Worm (Caenorhabditis elegans) whole organism, L1 larva: ENCODE results near the gene ZK354.8.
"Not testable (repeated sequence)": the region's sequence is repeated elsewhere in the genome, so short reads cannot be mapped to it uniquely, and the experiment has no call there.

Experiments used
- C16A3.4 ChIP-seq: fragments of 150-350 bp; optimal IDR thresholded peaks from 2 replicates; lab custom pipeline; 2014; ENCODE audit warnings: missing biosample characterization, missing genetic modification characterization
- C34B4.2 ChIP-seq: sonication (generic microtip); optimal IDR thresholded peaks from 2 replicates; lab custom pipeline; 2017; ENCODE audit warnings: mild to moderate bottlenecking, missing genetic modification characterization, missing compliant biosample characterization
- aly-2 ChIP-seq: fragments of 150-350 bp; optimal IDR thresholded peaks from 2 replicates; lab custom pipeline; 2014; ENCODE audit warnings: missing biosample characterization, missing genetic modification characterization
- ama-1 ChIP-seq: fragments of 150-350 bp; optimal IDR thresholded peaks from 2 replicates; lab custom pipeline; 2014
- blmp-1 ChIP-seq: fragments of 150-350 bp; optimal IDR thresholded peaks from 2 replicates; lab custom pipeline; 2014; ENCODE audit warnings: missing biosample characterization, missing genetic modification characterization
- ceh-8 ChIP-seq: fragments of 200-800 bp; sonication (Bioruptor generic); optimal IDR thresholded peaks from 2 replicates; lab custom pipeline; 2018; ENCODE audit warnings: mild to moderate bottlenecking, missing genetic modification characterization, moderate library complexity, missing compliant biosample characterization
- ceh-88 ChIP-seq: fragments of 200-800 bp; sonication (Bioruptor generic); IDR thresholded peaks from 2 replicates; pipeline ENCODE4 v1.3.6; 2022; ENCODE audit warnings: missing genetic modification characterization, missing compliant biosample characterization
- ceh-90 ChIP-seq: sonication (generic microtip); optimal IDR thresholded peaks from 2 replicates; lab custom pipeline; 2016; ENCODE audit warnings: missing genetic modification characterization, missing compliant biosample characterization
- dpl-1 ChIP-seq, 3 experiments: fragments of 150-350 bp in 2 of 3; sonication (generic microtip) in 1 of 3; optimal IDR thresholded peaks; 2 replicates each; lab custom pipeline; 2014 to 2017; ENCODE audit warnings: missing biosample characterization in 3 of 3, missing genetic modification characterization in 3 of 3, missing genetic modification reagents in 3 of 3
- efl-1 ChIP-seq, 4 experiments: fragments of 150-350 bp; optimal IDR thresholded peaks in 3 of 4; peaks in 1 of 4; 1 replicate in 1 of 4; 2 replicates in 3 of 4; lab custom pipeline; 2014; ENCODE audit warnings: missing biosample characterization in 2 of 4, missing genetic modification characterization in 2 of 4, missing genetic modification reagents in 2 of 4
- efl-3 ChIP-seq: fragments of 200-800 bp; sonication (Bioruptor generic); optimal IDR thresholded peaks from 2 replicates; lab custom pipeline; 2018; ENCODE audit warnings: mild to moderate bottlenecking, missing genetic modification characterization, missing compliant biosample characterization
- elt-2 ChIP-seq: sonication (generic microtip); optimal IDR thresholded peaks from 2 replicates; lab custom pipeline; 2016; ENCODE audit warnings: missing genetic modification characterization, mild to moderate bottlenecking, inconsistent platforms, missing compliant biosample characterization, missing genetic modification reagents
- elt-3 ChIP-seq, 6 experiments: fragments of 150-350 bp in 1 of 6; sonication (generic microtip); optimal IDR thresholded peaks; 2 replicates each; lab custom pipeline; 2017 to 2018; ENCODE audit warnings: missing biosample characterization in 6 of 6, missing genetic modification characterization in 6 of 6, inconsistent platforms in 1 of 6
- ets-5 ChIP-seq: fragments of 200-800 bp; sonication (Bioruptor generic); IDR thresholded peaks from 2 replicates; pipeline ENCODE4 v1.3.6; 2022; ENCODE audit warnings: missing genetic modification characterization, missing compliant biosample characterization
- fkh-8 ChIP-seq: sonication (generic microtip); optimal IDR thresholded peaks from 2 replicates; lab custom pipeline; 2016; ENCODE audit warnings: mild to moderate bottlenecking, missing genetic modification characterization, missing compliant biosample characterization
- fos-1 ChIP-seq: fragments of 150-350 bp; optimal IDR thresholded peaks from 2 replicates; lab custom pipeline; 2014; ENCODE audit warnings: missing biosample characterization, missing genetic modification characterization
- grh-1 ChIP-seq: fragments of 200-800 bp; sonication (Bioruptor generic); IDR thresholded peaks from 2 replicates; pipeline ENCODE4 v1.3.6; 2022; ENCODE audit warnings: missing genetic modification reagents, missing genetic modification characterization, missing compliant biosample characterization
- hlh-17 ChIP-seq: fragments of 200-800 bp; sonication (Bioruptor generic); optimal IDR thresholded peaks from 2 replicates; lab custom pipeline; 2018; ENCODE audit warnings: missing genetic modification characterization, mild to moderate bottlenecking, missing compliant biosample characterization, moderate library complexity, borderline replicate concordance
- hpl-2 ChIP-seq: fragments of 150-350 bp; optimal IDR thresholded peaks from 2 replicates; lab custom pipeline; 2014; ENCODE audit warnings: missing biosample characterization, missing genetic modification reagents, missing genetic modification characterization
- irx-1 ChIP-seq: sonication (generic microtip); optimal IDR thresholded peaks from 2 replicates; lab custom pipeline; 2016; ENCODE audit warnings: missing genetic modification characterization, missing compliant biosample characterization
- lin-35 ChIP-seq, 2 experiments: fragments of 150-350 bp; optimal IDR thresholded peaks; 2 replicates each; lab custom pipeline; 2014; ENCODE audit warnings: missing biosample characterization in 2 of 2, missing genetic modification characterization in 2 of 2, missing genetic modification reagents in 2 of 2
- lin-39 ChIP-seq: fragments of 150-350 bp; optimal IDR thresholded peaks from 2 replicates; lab custom pipeline; 2014; ENCODE audit warnings: missing biosample characterization, missing genetic modification reagents, missing genetic modification characterization
- lir-3 ChIP-seq: sonication (generic microtip); optimal IDR thresholded peaks from 2 replicates; lab custom pipeline; 2016; ENCODE audit warnings: mild to moderate bottlenecking, missing genetic modification characterization, moderate library complexity, missing compliant biosample characterization; ENCODE audit not compliant: poor library complexity
- lsy-2 ChIP-seq, 2 experiments: fragments of 150-350 bp; optimal IDR thresholded peaks; 2 replicates each; lab custom pipeline; 2014; ENCODE audit warnings: missing biosample characterization in 2 of 2, missing genetic modification characterization in 2 of 2
- mab-9 ChIP-seq: fragments of 200-800 bp; sonication (Bioruptor generic); IDR thresholded peaks from 2 replicates; pipeline ENCODE4 v1.3.6; 2022; ENCODE audit warnings: missing genetic modification reagents, missing genetic modification characterization, missing compliant biosample characterization
- mep-1 ChIP-seq: fragments of 150-350 bp; optimal IDR thresholded peaks from 2 replicates; lab custom pipeline; 2014; ENCODE audit warnings: missing biosample characterization, missing genetic modification characterization
- nhr-19 ChIP-seq: fragments of 200-800 bp; sonication (Bioruptor generic); conservative IDR thresholded peaks from 2 replicates; pipeline ENCODE4 v1.3.6; 2022; ENCODE audit warnings: missing genetic modification characterization, missing compliant biosample characterization
- nhr-20 ChIP-seq: sonication (generic microtip); optimal IDR thresholded peaks from 2 replicates; lab custom pipeline; 2016; ENCODE audit warnings: mild to moderate bottlenecking, missing genetic modification characterization, missing compliant biosample characterization
- nhr-237 ChIP-seq: fragments of 150-350 bp; optimal IDR thresholded peaks from 2 replicates; lab custom pipeline; 2014; ENCODE audit warnings: missing biosample characterization, missing genetic modification characterization
- nhr-47 ChIP-seq: sonication (generic microtip); optimal IDR thresholded peaks from 2 replicates; lab custom pipeline; 2016; ENCODE audit warnings: mild to moderate bottlenecking, missing genetic modification characterization, moderate library complexity, missing compliant biosample characterization
- nhr-71 ChIP-seq: sonication (generic microtip); optimal IDR thresholded peaks from 2 replicates; lab custom pipeline; 2016; ENCODE audit warnings: mild to moderate bottlenecking, missing genetic modification characterization, moderate library complexity, missing compliant biosample characterization
- nhr-85 ChIP-seq: sonication (generic microtip); peaks from one replicate; lab custom pipeline; 2016; ENCODE audit warnings: missing genetic modification characterization, inconsistent platforms, missing compliant biosample characterization
- nhr-90 ChIP-seq: sonication (generic microtip); optimal IDR thresholded peaks from 2 replicates; lab custom pipeline; 2016; ENCODE audit warnings: mild to moderate bottlenecking, missing genetic modification characterization, missing compliant biosample characterization; ENCODE audit not compliant: poor library complexity
- pax-3 ChIP-seq: fragments of 200-800 bp; sonication (Bioruptor generic); optimal IDR thresholded peaks from 2 replicates; lab custom pipeline; 2018; ENCODE audit warnings: mild to moderate bottlenecking, missing genetic modification characterization, moderate library complexity, missing compliant biosample characterization
- snpc-4 ChIP-seq: fragments of 150-350 bp; optimal IDR thresholded peaks from 2 replicates; lab custom pipeline; 2014; ENCODE audit warnings: missing biosample characterization, missing genetic modification characterization
- snu-23 ChIP-seq: sonication (generic microtip); optimal IDR thresholded peaks from 2 replicates; lab custom pipeline; 2016; ENCODE audit warnings: missing genetic modification characterization, missing compliant biosample characterization
- swsn-7 ChIP-seq: sonication (generic microtip); optimal IDR thresholded peaks from 2 replicates; lab custom pipeline; 2016; ENCODE audit warnings: missing genetic modification characterization, missing compliant biosample characterization
- tbx-2 ChIP-seq: sonication (generic microtip); optimal IDR thresholded peaks from 2 replicates; lab custom pipeline; 2016; ENCODE audit warnings: missing genetic modification characterization, missing compliant biosample characterization
- unc-130 ChIP-seq: fragments of 150-350 bp; optimal IDR thresholded peaks from 2 replicates; lab custom pipeline; 2017; ENCODE audit warnings: missing biosample characterization, missing genetic modification characterization, inconsistent platforms
- xbp-1 ChIP-seq: sonication (generic microtip); optimal IDR thresholded peaks from 2 replicates; lab custom pipeline; 2016; ENCODE audit warnings: missing genetic modification characterization, missing compliant biosample characterization
- zag-1 ChIP-seq: fragments of 150-350 bp; optimal IDR thresholded peaks from 2 replicates; lab custom pipeline; 2014; ENCODE audit warnings: missing biosample characterization, missing genetic modification characterization

The ZK354.8 gene

DNA sequence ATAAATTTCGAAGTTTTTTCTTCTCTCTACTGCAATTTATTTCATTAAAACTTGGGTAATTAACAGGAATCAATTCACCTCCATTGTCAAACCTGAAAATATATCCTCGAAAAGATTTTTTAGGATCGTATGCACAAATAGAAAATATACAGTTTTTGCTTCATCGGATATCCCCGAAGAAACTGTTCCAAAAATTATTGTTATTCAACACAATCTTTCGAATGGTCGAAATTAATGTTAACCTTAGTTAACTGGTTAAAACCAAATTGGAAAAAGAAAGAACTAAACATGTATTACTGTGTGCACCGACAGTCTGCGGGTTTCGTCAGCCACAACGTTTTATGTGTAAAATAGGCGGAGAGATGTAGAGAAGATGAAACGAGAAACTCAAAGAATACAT is 11.2 kb upstream of the ZK354.8 start:
- TF ChIP-seq lin-39 (tag; lab: Kevin White, UChicago) (peak; percentile 38), lin-35 (GFP tag; optimal IDR thresholded peaks at IDR 0.05; lab: Kevin White, UChicago) (peak in 1 of 2 experiments; percentile 44), lsy-2 (tag; optimal IDR thresholded peaks at IDR 0.05; lab: Kevin White, UChicago) (peak in 1 of 2 experiments; percentile 24), snu-23 (GFP tag; lab: Kevin White, UChicago) (peak; percentile 61), ceh-88 (GFP tag; lab: Robert Waterston, UW) (peak; percentile 52), xbp-1 (tag; lab: Kevin White, UChicago) (no peak), snpc-4 (tag; lab: Kevin White, UChicago) (peak; percentile 97), tbx-2 (tag; lab: Kevin White, UChicago) (peak; percentile 11), nhr-90 (tag; lab: Kevin White, UChicago) (peak; percentile 87), ama-1 (lab: Kevin White, UChicago) (peak; percentile 52), nhr-237 (tag; lab: Kevin White, UChicago) (no peak), C34B4.2 (tag; lab: Kevin White, UChicago) (no peak), aly-2 (tag; lab: Kevin White, UChicago) (peak; percentile 56), zag-1 (no peak), efl-1 (optimal IDR thresholded peaks at IDR 0.05; lab: Kevin White, UChicago) (peak; percentile 5 to 30), efl-1 (GFP tag; optimal IDR thresholded peaks at IDR 0.05 in 1 of 2; lab: Kevin White, UChicago) (no peak), mab-9 (GFP tag; lab: Robert Waterston, UW) (peak; percentile 24; the same call in 1 of the 2 replicates), efl-3 (no peak), irx-1 (tag; lab: Kevin White, UChicago) (no peak), blmp-1 (tag; lab: Kevin White, UChicago) (no peak), fos-1 (tag; lab: Kevin White, UChicago) (peak; percentile 56), unc-130 (tag; lab: Kevin White, UChicago) (no peak), hpl-2 (no peak), fkh-8 (no peak), ceh-90 (tag; lab: Kevin White, UChicago) (no peak), dpl-1 (GFP tag; optimal IDR thresholded peaks at IDR 0.05; lab: Kevin White, UChicago) (no peak), nhr-47 (tag; lab: Kevin White, UChicago) (peak; percentile 59), nhr-85 (tag; lab: Kevin White, UChicago) (peak; percentile 92), nhr-20 (tag; lab: Kevin White, UChicago) (peak; percentile 66), elt-3 (tag; optimal IDR thresholded peaks at IDR 0.05; lab: Kevin White, UChicago) (peak in 1 of 6 experiments; percentile 62), nhr-71 (tag; lab: Kevin White, UChicago) (peak; percentile 70), hlh-17 (GFP tag; lab: Kevin White, UChicago) (no peak), swsn-7 (tag; lab: Kevin White, UChicago) (peak; percentile 51), mep-1 (tag; lab: Kevin White, UChicago) (peak; percentile 22), C16A3.4 (tag; lab: Kevin White, UChicago) (peak; percentile 1), ceh-8 (GFP tag; lab: Kevin White, UChicago) (no peak), grh-1 (GFP tag; lab: Robert Waterston, UW) (peak; percentile 64; the same call in 1 of the 2 replicates), pax-3 (no peak), nhr-19 (peak; percentile 81), lir-3 (tag; lab: Kevin White, UChicago) (no peak), ets-5 (GFP tag; lab: Robert Waterston, UW) (no peak), elt-2 (tag; lab: Kevin White, UChicago) (peak; percentile 47)

DNA sequence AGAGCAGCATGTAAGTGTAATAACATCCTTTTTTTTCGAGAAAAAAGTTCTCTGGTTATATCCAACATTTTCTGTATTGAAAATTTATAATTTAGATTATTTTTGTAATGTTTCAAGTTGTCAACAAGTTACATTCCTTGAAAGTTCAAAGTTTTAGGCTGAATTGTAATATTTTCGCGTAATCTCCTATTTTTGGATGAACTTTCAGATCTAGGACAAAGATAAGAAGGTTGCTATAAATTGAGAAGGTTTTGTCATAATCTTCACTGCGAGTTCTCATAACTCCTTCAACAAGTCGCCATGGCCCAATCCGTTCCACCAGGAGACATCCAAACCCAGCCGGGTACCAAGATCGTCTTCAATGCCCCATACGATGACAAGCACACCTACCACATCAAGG is 10.3 kb upstream of the ZK354.8 start, which contains the start of gene msp-65:
Gene msp-65 (plus strand): TSS at position 301 of the 400 bp plus-strand sequence.
- not testable (repeated sequence) for TF ChIP-seq efl-1 (optimal IDR thresholded peaks at IDR 0.05; lab: Kevin White, UChicago)
- TF ChIP-seq efl-1 (GFP tag; optimal IDR thresholded peaks at IDR 0.05 in 1 of 2; lab: Kevin White, UChicago): peak in 1 of 2 experiments; percentile 59
